Fruit fly (Drosophila melanogaster) whole organism, wandering third instar larva: Measurements from ENCODE around the gene CG8136.

ENCODE experiments used
- Abd-B ChIP-seq: fragments of >200 bp; optimal IDR thresholded peaks from 2 replicates; lab custom pipeline; 2017; ENCODE audit warnings: missing biosample characterization, missing genetic modification characterization
- CG32264 ChIP-seq: fragments of 200-800 bp; sonication (Bioruptor generic); optimal IDR thresholded peaks from 2 replicates; lab custom pipeline; 2016; ENCODE audit warnings: missing biosample characterization, missing genetic modification characterization
- CrebA ChIP-seq: fragments of 200-800 bp; sonication (Bioruptor generic); optimal IDR thresholded peaks from 2 replicates; lab custom pipeline; 2016; ENCODE audit warnings: missing biosample characterization, mild to moderate bottlenecking, missing genetic modification characterization, borderline replicate concordance
- Dfd ChIP-seq: fragments of >200 bp; optimal IDR thresholded peaks from 2 replicates; lab custom pipeline; 2017; ENCODE audit warnings: missing biosample characterization, missing genetic modification characterization
- Dif ChIP-seq: fragments of 200-275, 200-300 bp; sonication (Bioruptor generic); optimal IDR thresholded peaks from 2 replicates; lab custom pipeline; 2018; ENCODE audit warnings: missing biosample characterization, missing genetic modification characterization; ENCODE audit not compliant: partially characterized antibody
- GATAd ChIP-seq: sonication (Bioruptor generic); optimal IDR thresholded peaks from 2 replicates; lab custom pipeline; 2016; ENCODE audit warnings: missing biosample characterization, missing genetic modification characterization
- HLH106 ChIP-seq: fragments of 200-800 bp; optimal IDR thresholded peaks from 3 replicates; lab custom pipeline; 2019; ENCODE audit warnings: missing biosample characterization, mild to moderate bottlenecking, missing genetic modification characterization, moderate library complexity
- Hr83 ChIP-seq: fragments of 200-300 bp; sonication (Bioruptor generic); optimal IDR thresholded peaks from 2 replicates; lab custom pipeline; 2016; ENCODE audit warnings: missing biosample characterization, mild to moderate bottlenecking, missing genetic modification characterization, moderate library complexity; ENCODE audit not compliant: poor library complexity, severe bottlenecking
- Jra ChIP-seq: sonication (Bioruptor generic); optimal IDR thresholded peaks from 2 replicates; lab custom pipeline; 2016; ENCODE audit warnings: missing biosample characterization, missing genetic modification characterization
- Mio ChIP-seq: sonication (Bioruptor generic); optimal IDR thresholded peaks from 2 replicates; lab custom pipeline; 2016; ENCODE audit warnings: missing biosample characterization, missing genetic modification characterization
- Myc ChIP-seq: fragments of >200 bp; optimal IDR thresholded peaks from 2 replicates; lab custom pipeline; 2017
- N ChIP-seq: fragments of >200 bp; optimal IDR thresholded peaks from 2 replicates; lab custom pipeline; 2018; ENCODE audit warnings: missing biosample characterization, missing external identifiers, missing genetic modification characterization
- Sp1 ChIP-seq: fragments of 200-800 bp; sonication (Bioruptor generic); optimal IDR thresholded peaks from 3 replicates; lab custom pipeline; 2019; ENCODE audit warnings: missing biosample characterization, mild to moderate bottlenecking, missing genetic modification characterization, moderate library complexity
- br ChIP-seq: fragments of 200-800 bp; sonication (Bioruptor generic); optimal IDR thresholded peaks from 2 replicates; lab custom pipeline; 2016; ENCODE audit warnings: missing biosample characterization, missing genetic modification characterization
- brk ChIP-seq: fragments of 200-800 bp; sonication (Bioruptor generic); optimal IDR thresholded peaks from 2 replicates; lab custom pipeline; 2016; ENCODE audit warnings: missing biosample characterization, mild to moderate bottlenecking, missing genetic modification characterization
- dl ChIP-seq, 2 experiments: fragments of 175-275, 200-275 bp in 1 of 2; fragments of 200-275 bp in 1 of 2; sonication (Bioruptor generic); optimal IDR thresholded peaks; lab custom pipeline; 2018; ENCODE audit warnings: mild to moderate bottlenecking in 2 of 2, missing biosample characterization in 2 of 2, missing genetic modification characterization in 2 of 2, moderate library complexity in 2 of 2; ENCODE audit not compliant: partially characterized antibody in 2 of 2, insufficient read depth in 1 of 2
- dmrt93B ChIP-seq: fragments of 200-800 bp; sonication (Bioruptor generic); optimal IDR thresholded peaks from 2 replicates; lab custom pipeline; 2018; ENCODE audit warnings: missing biosample characterization, mild to moderate bottlenecking, missing genetic modification characterization
- dsf ChIP-seq: sonication (Bioruptor generic); optimal IDR thresholded peaks from 2 replicates; lab custom pipeline; 2016; ENCODE audit warnings: missing biosample characterization, missing genetic modification characterization, borderline replicate concordance
- foxo ChIP-seq, 2 experiments: fragments of 200-800 bp; sonication (Bioruptor generic); optimal IDR thresholded peaks; 2 replicates in 1 of 2; 3 replicates in 1 of 2; lab custom pipeline; 2016 to 2017; ENCODE audit warnings: missing biosample characterization in 2 of 2, missing genetic modification characterization in 2 of 2
- fru ChIP-seq: fragments of 200-800 bp; sonication (Bioruptor generic); optimal IDR thresholded peaks from 3 replicates; lab custom pipeline; 2016; ENCODE audit warnings: missing biosample characterization, mild to moderate bottlenecking, missing genetic modification characterization
- h ChIP-seq: fragments of 200-800 bp; sonication (Bioruptor generic); optimal IDR thresholded peaks from 3 replicates; lab custom pipeline; 2016; ENCODE audit warnings: missing biosample characterization, mild to moderate bottlenecking, missing genetic modification characterization
- jim ChIP-seq: fragments of 175-275, 200-325 bp; sonication (Bioruptor generic); optimal IDR thresholded peaks from 2 replicates; lab custom pipeline; 2016; ENCODE audit warnings: missing biosample characterization, mild to moderate bottlenecking, missing genetic modification characterization
- lola ChIP-seq: fragments of >200 bp; optimal IDR thresholded peaks from 2 replicates; lab custom pipeline; 2017; ENCODE audit warnings: missing biosample characterization, missing genetic modification characterization
- psq ChIP-seq: fragments of 200-800 bp; sonication (Bioruptor generic); optimal IDR thresholded peaks from 3 replicates; lab custom pipeline; 2017; ENCODE audit warnings: missing biosample characterization, mild to moderate bottlenecking, missing genetic modification characterization, moderate library complexity
- sage ChIP-seq: fragments of 200-800 bp; sonication (Bioruptor generic); optimal IDR thresholded peaks from 2 replicates; lab custom pipeline; 2016; ENCODE audit warnings: missing biosample characterization, mild to moderate bottlenecking, missing genetic modification characterization
- tai ChIP-seq: sonication (Bioruptor generic); optimal IDR thresholded peaks from 2 replicates; lab custom pipeline; 2016; ENCODE audit warnings: missing biosample characterization, missing genetic modification characterization
- woc ChIP-seq: sonication (Bioruptor generic); optimal IDR thresholded peaks from 2 replicates; lab custom pipeline; 2016; ENCODE audit warnings: missing biosample characterization, mild to moderate bottlenecking, missing genetic modification characterization

Gene CG8136

DNA sequence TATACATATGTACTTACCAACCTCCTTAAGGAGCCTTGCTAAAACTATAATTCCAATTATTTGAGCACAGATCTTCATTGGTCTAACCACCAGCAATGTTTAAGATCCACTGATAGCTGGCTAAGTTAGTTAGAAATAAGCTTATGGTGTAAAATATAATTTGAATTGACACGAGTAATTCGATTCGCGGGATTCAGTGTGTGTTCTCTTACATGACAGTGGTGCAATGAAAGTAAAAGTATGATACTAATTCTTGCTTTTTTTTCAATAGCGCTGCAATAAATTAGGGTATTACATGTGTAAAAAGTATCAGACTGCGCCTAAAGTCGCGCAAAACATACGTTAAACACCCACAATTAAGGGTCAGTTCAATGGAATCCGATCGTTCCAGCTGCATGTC is 41.2 kb upstream of the CG8136 start, which contains the start of gene CG33325:
TSS of gene CG33325 (minus strand) at position 101 of the 400 bp plus-strand sequence.
- TF ChIP-seq lola (GFP tag; lab: Kevin White, UChicago) = no peak
- no peak for TF ChIP-seq Hr83 (GFP tag; lab: Kevin White, UChicago)
- no peak for TF ChIP-seq tai

DNA sequence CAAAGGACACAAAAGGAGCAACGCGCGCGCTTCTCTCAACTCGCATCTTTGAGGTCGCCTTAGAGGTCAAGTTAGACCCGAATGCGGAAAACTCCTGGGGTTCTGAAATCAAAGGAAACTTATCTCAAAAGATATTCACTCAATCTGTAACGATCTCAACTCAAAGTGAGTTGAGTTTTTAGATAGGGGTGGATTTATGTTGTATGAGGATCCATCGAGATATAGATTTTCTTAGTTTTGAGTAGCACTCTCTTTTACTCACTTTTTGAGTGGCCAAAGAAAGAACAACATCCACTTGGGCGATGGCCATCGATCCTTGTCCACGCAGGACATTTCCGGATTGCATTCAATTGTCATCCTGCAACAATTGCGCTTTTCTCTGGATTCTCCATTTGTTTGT is 40.6 kb upstream of the CG8136 start:
- no peak for TF ChIP-seq woc (GFP tag; lab: Kevin White, UChicago)

DNA sequence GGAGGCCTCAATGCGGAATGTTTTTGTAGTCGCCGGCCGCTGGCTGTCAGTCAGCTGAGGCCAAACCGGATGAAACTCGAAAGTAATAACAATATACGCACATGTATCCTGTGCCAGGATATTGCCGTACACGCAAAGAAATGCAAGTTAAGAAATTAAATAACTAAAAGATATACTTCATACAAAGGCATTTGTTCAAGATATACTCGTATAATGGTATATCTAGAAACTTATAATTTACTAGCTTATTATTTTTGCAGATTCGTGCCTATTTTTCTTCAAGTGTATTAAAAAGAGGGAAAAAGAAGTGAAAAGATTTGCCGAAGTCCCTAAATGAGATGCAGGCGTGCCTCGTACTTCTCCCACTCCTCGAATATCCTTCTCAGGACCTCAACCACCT is 37.9 kb upstream of the CG8136 start:
- no peak for TF ChIP-seq HLH106
- TF ChIP-seq fru = no peak
- TF ChIP-seq Dif (GFP tag; lab: Kevin White, UChicago) = no peak
- no peak for TF ChIP-seq Abd-B (GFP tag; lab: Kevin White, UChicago)
- TF ChIP-seq Sp1 (GFP tag; lab: Kevin White, UChicago) = no peak
- no peak for TF ChIP-seq br
- TF ChIP-seq CG32264 (GFP tag; lab: Kevin White, UChicago) = no peak
- no peak for TF ChIP-seq N
- no peak for TF ChIP-seq dl (GFP tag; optimal IDR thresholded peaks at IDR 0.05; lab: Kevin White, UChicago; ENCODE audit: insufficient read depth in 1 of 2, partially characterized antibody in 2 of 2)
- no peak for TF ChIP-seq woc (GFP tag; lab: Kevin White, UChicago)
- no peak for TF ChIP-seq Jra (GFP tag; lab: Kevin White, UChicago)
- no peak for TF ChIP-seq Myc (lab: Kevin White, UChicago)
- no peak for TF ChIP-seq tai
- no peak for TF ChIP-seq h

DNA sequence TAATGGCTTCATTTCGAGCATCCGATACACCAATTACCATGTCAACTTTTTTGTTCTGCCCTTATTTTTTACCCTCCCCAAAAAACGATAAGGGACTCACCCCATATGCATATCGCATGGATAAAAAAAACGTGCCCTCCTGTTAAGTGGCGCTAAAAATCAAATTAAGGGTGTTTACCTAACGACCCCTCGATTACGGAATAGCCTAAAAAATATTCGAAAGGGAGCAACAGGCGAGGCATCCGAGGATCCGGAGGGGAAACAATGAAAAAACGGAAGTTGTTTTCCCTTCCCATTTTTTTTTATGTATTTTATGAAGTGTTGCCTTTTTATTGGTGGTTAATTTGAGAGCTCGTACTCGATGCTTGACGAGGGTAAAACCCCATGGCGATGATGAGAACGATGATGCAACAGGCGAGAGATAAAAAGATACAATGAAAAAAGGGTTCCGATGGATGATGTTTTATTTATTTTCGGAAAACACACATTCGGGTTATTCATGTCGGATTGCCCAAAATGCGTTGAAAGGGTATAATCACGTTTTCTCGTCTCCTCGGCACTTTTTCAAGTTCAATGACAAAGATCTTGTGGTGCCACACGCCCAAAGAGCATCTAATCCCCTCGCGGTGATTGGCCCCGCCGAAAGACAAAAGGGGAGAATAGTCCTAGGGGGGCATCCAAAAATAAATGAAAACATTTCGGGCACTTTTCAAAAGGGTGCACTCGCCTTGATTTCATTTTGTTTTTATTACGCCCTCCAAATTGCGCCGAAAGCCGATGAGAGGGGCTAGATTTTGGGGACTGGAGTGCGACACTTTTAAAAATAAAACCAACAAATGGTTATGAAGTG is 36.6 kb upstream of the CG8136 start, which contains the start of gene CG44227:
TSS of gene CG44227 (minus strand) at position 849 of the 850 bp plus-strand sequence.
- TF ChIP-seq GATAd = no peak
- no peak for TF ChIP-seq N
- TF ChIP-seq jim (GFP tag; lab: Kevin White, UChicago) = no peak
- no peak for TF ChIP-seq CG32264 (GFP tag; lab: Kevin White, UChicago)
- no peak for TF ChIP-seq psq (GFP tag; lab: Kevin White, UChicago)
- TF ChIP-seq Dif (GFP tag; lab: Kevin White, UChicago) = no peak
- no peak for TF ChIP-seq lola (GFP tag; lab: Kevin White, UChicago)
- TF ChIP-seq CrebA (GFP tag; lab: Kevin White, UChicago) = no peak
- no peak for TF ChIP-seq br
- TF ChIP-seq tai = no peak
- TF ChIP-seq foxo (GFP tag; optimal IDR thresholded peaks at IDR 0.05; lab: Kevin White, UChicago) = no peak

DNA sequence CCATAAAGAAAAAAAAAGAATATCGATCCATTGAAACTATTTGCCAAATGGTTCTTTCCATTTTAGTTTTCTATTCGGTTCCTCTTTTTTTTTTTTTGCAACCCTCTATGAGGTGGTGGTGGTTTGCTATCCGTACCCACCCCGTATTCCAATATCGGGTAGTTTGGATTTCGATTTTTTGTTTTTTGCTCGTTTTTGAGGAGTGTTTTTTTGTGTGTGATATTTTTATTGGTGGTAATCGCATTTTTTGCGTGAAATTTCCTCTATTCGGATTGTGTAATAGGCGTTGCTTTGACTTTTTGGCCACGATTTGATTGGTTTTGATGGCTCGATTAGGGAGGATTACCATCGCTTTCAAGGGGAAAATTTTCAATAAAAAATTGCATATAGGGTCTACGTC is 34.7 kb upstream of the CG8136 start:
- TF ChIP-seq dmrt93B (GFP tag; lab: Kevin White, UChicago) (no peak), N (no peak), Sp1 (GFP tag; lab: Kevin White, UChicago) (no peak), CG32264 (GFP tag; lab: Kevin White, UChicago) (no peak), dsf (GFP tag; lab: Kevin White, UChicago) (no peak), Dfd (GFP tag; lab: Kevin White, UChicago) (no peak), foxo (GFP tag; optimal IDR thresholded peaks at IDR 0.05; lab: Kevin White, UChicago) (no peak), Mio (no peak), fru (no peak), sage (GFP tag; lab: Kevin White, UChicago) (no peak), brk (GFP tag; lab: Kevin White, UChicago) (no peak), lola (GFP tag; lab: Kevin White, UChicago) (no peak)
